Fruit fly (Drosophila melanogaster): ENCODE measurements around the gene Saf6.
A peak's percentile ranks its signal among the peaks of the same experiment; 100 is the strongest.

The Saf6 gene

dm6 chr2L:843850-844791, 28.4 kb upstream of the Saf6 start:
- TF ChIP-seq Adf1 (GFP tag; IDR thresholded peaks at IDR 0.05) (no peak), so (GFP tag; IDR thresholded peaks at IDR 0.05) (peak; percentile 6; the same call in 1 of the 3 replicates), Ets65A (GFP tag) (peak; percentile 9), CG9215 (GFP tag; IDR thresholded peaks at IDR 0.05) (no peak), sr (GFP tag; IDR thresholded peaks at IDR 0.05) (peak; percentile 88), CG34224 (GFP tag; IDR thresholded peaks at IDR 0.05; ENCODE audit: partially characterized antibody) (no peak), CG2712 (tag; optimal IDR thresholded peaks at IDR 0.05) (no peak), crol (GFP tag; IDR thresholded peaks at IDR 0.05) (peak; percentile 76), vvl (GFP tag; IDR thresholded peaks at IDR 0.05) (0 out of 2 replicates have a peak, but pooled peaks have one; percentile 15), Drgx (GFP tag; IDR thresholded peaks at IDR 0.05) (peak; percentile 58), grau (tag; optimal IDR thresholded peaks at IDR 0.05) (no peak), HLH3B (GFP tag; IDR thresholded peaks at IDR 0.05) (0 out of 2 replicates have a peak, but pooled peaks have one; percentile 11), zf30C (GFP tag; optimal IDR thresholded peaks at IDR 0.05) (peak; percentile 3), ci (GFP tag; IDR thresholded peaks at IDR 0.05) (peak; percentile 62; the same call in 2 of the 3 replicates), CG5180 (GFP tag; optimal IDR thresholded peaks at IDR 0.05) (peak; percentile 50), stc (GFP tag; IDR thresholded peaks at IDR 0.05) (no peak), CG18764 (GFP tag; optimal IDR thresholded peaks at IDR 0.05) (no peak), org-1 (GFP tag; optimal IDR thresholded peaks at IDR 0.05) (no peak), CG10209 (GFP tag; optimal IDR thresholded peaks at IDR 0.05) (no peak), tup (GFP tag; optimal IDR thresholded peaks at IDR 0.05) (no peak), en (GFP tag; optimal IDR thresholded peaks at IDR 0.05) (no peak), knrl (GFP tag; IDR thresholded peaks at IDR 0.05; ENCODE audit: partially characterized antibody) (no peak), CG4328 (GFP tag; optimal IDR thresholded peaks at IDR 0.05) (no peak), sob (GFP tag; IDR thresholded peaks at IDR 0.05) (no peak), bsh (GFP tag; optimal IDR thresholded peaks at IDR 0.05) (peak in 1 of 2 experiments; percentile 34), CG12769 (tag; optimal IDR thresholded peaks at IDR 0.05) (peak; percentile 46), CG8478 (optimal IDR thresholded peaks at IDR 0.05) (no peak), Med (GFP tag) (peak; percentile 47)

dm6 chr2L:843301-843700, 27.6 kb upstream of the Saf6 start:
- no peak for TF ChIP-seq dmrt99B (tag; optimal IDR thresholded peaks at IDR 0.05)
- TF ChIP-seq gem (tag; optimal IDR thresholded peaks at IDR 0.05), result peak; percentile 11
- peak; percentile 21 for TF ChIP-seq Med (GFP tag)
- TF ChIP-seq CG2120 (GFP tag; optimal IDR thresholded peaks at IDR 0.05), result peak; percentile 13
- TF ChIP-seq grau (tag; optimal IDR thresholded peaks at IDR 0.05), result peak; percentile 36
- TF ChIP-seq CG2875 (GFP tag; optimal IDR thresholded peaks at IDR 0.05), result no peak
- TF ChIP-seq Atf6 (GFP tag; IDR thresholded peaks at IDR 0.05), result no peak
- TF ChIP-seq Ets65A (GFP tag), result peak; percentile 2
- TF ChIP-seq Hmr (GFP tag; optimal IDR thresholded peaks at IDR 0.05), result peak; percentile 5
- TF ChIP-seq Sox100B (GFP tag; optimal IDR thresholded peaks at IDR 0.05), result no peak
- peak; percentile 28 for TF ChIP-seq sens (GFP tag)
- TF ChIP-seq PHDP (tag; optimal IDR thresholded peaks at IDR 0.05), result peak; percentile 5
- TF ChIP-seq crc (GFP tag; optimal IDR thresholded peaks at IDR 0.05), result no peak
- TF ChIP-seq YL-1 (GFP tag; optimal IDR thresholded peaks at IDR 0.05), result no peak
- TF ChIP-seq tio (GFP tag; optimal IDR thresholded peaks at IDR 0.05), result peak; percentile 7
- TF ChIP-seq pita (GFP tag; optimal IDR thresholded peaks at IDR 0.05), result no peak
- TF ChIP-seq CG13894 (tag; optimal IDR thresholded peaks at IDR 0.05), result no peak
